Worm (Caenorhabditis elegans) whole organism, mixed stage, embryonic: ENCODE results near the gene lgc-20.

Experiments
- M03D4.4 ChIP-seq: sonication (generic microtip); optimal IDR thresholded peaks from 2 replicates; lab custom pipeline; 2017; ENCODE audit warnings: mild to moderate bottlenecking, missing genetic modification characterization, missing compliant biosample characterization
- blmp-1 ChIP-seq: fragments of 150-350 bp; optimal IDR thresholded peaks from 2 replicates; lab custom pipeline; 2014; ENCODE audit warnings: missing biosample characterization, missing genetic modification characterization
- ceh-39 ChIP-seq: fragments of 150-350 bp; optimal IDR thresholded peaks from 2 replicates; lab custom pipeline; 2014; ENCODE audit warnings: missing biosample characterization, missing genetic modification characterization
- ceh-43 ChIP-seq: fragments of 200-800 bp; sonication (Bioruptor generic); optimal IDR thresholded peaks from 2 replicates; lab custom pipeline; 2018; ENCODE audit warnings: mild to moderate bottlenecking, missing genetic modification characterization, moderate library complexity, missing compliant biosample characterization
- ceh-83 ChIP-seq: fragments of 200-800 bp; sonication (Bioruptor generic); optimal IDR thresholded peaks from 2 replicates; lab custom pipeline; 2018; ENCODE audit warnings: mild to moderate bottlenecking, missing genetic modification characterization, missing compliant biosample characterization
- ces-1 ChIP-seq: fragments of 150-350 bp; optimal IDR thresholded peaks from 2 replicates; lab custom pipeline; 2014; ENCODE audit warnings: missing biosample characterization, missing genetic modification reagents, missing genetic modification characterization
- cnd-1 ChIP-seq: fragments of 200-800 bp; sonication (Bioruptor generic); optimal IDR thresholded peaks from 2 replicates; lab custom pipeline; 2018; ENCODE audit warnings: mild to moderate bottlenecking, missing genetic modification characterization, missing compliant biosample characterization
- drap-1 ChIP-seq: fragments of 200-800 bp; sonication (Bioruptor generic); optimal IDR thresholded peaks from 3 replicates; lab custom pipeline; 2018; ENCODE audit warnings: mild to moderate bottlenecking, missing genetic modification characterization, missing compliant biosample characterization
- elt-1 ChIP-seq: sonication (generic microtip); optimal IDR thresholded peaks from 2 replicates; lab custom pipeline; 2017; ENCODE audit warnings: missing genetic modification characterization, mild to moderate bottlenecking, missing compliant biosample characterization, antibody characterized with exemption, moderate library complexity, borderline replicate concordance; ENCODE audit not compliant: insufficient read depth
- elt-3 ChIP-seq: fragments of 150-350 bp; optimal IDR thresholded peaks from 2 replicates; lab custom pipeline; 2014; ENCODE audit warnings: missing biosample characterization, missing genetic modification characterization
- ham-2 ChIP-seq: fragments of 200-800 bp; sonication (Bioruptor generic); optimal IDR thresholded peaks from 2 replicates; lab custom pipeline; 2018; ENCODE audit warnings: mild to moderate bottlenecking, missing genetic modification characterization, missing compliant biosample characterization
- hlh-1 ChIP-seq: fragments of 150-350 bp; optimal IDR thresholded peaks from 2 replicates; lab custom pipeline; 2014; ENCODE audit warnings: missing biosample characterization, missing genetic modification reagents, missing genetic modification characterization
- mab-5 ChIP-seq: fragments of 150-350 bp; optimal IDR thresholded peaks from 2 replicates; lab custom pipeline; 2014; ENCODE audit warnings: missing biosample characterization, missing genetic modification characterization
- mls-2 ChIP-seq: sonication (generic microtip); optimal IDR thresholded peaks from 2 replicates; lab custom pipeline; 2016; ENCODE audit warnings: mild to moderate bottlenecking, missing genetic modification characterization, moderate library complexity, missing compliant biosample characterization
- nhr-2 ChIP-seq: fragments of 150-350 bp; optimal IDR thresholded peaks from 2 replicates; lab custom pipeline; 2014; ENCODE audit warnings: missing biosample characterization, missing genetic modification characterization
- nhr-237 ChIP-seq: fragments of 150-350 bp; optimal IDR thresholded peaks from 2 replicates; lab custom pipeline; 2014; ENCODE audit warnings: missing biosample characterization, missing genetic modification characterization
- nhr-28 ChIP-seq: fragments of 150-350 bp; optimal IDR thresholded peaks from 2 replicates; lab custom pipeline; 2014; ENCODE audit warnings: missing biosample characterization, missing genetic modification characterization
- sem-2 ChIP-seq: fragments of 200-800 bp; sonication (Bioruptor generic); optimal IDR thresholded peaks from 2 replicates; lab custom pipeline; 2018; ENCODE audit warnings: mild to moderate bottlenecking, missing genetic modification characterization, missing compliant biosample characterization
- snpc-4 ChIP-seq: fragments of 150-350 bp; optimal IDR thresholded peaks from 2 replicates; lab custom pipeline; 2014; ENCODE audit warnings: missing biosample characterization, missing genetic modification characterization
- sptf-1 ChIP-seq: sonication (generic microtip); optimal IDR thresholded peaks from 2 replicates; lab custom pipeline; 2017; ENCODE audit warnings: mild to moderate bottlenecking, missing genetic modification characterization, moderate library complexity, missing compliant biosample characterization
- tbx-8 ChIP-seq: fragments of 200-800 bp; sonication (Bioruptor generic); optimal IDR thresholded peaks from 2 replicates; lab custom pipeline; 2018; ENCODE audit warnings: mild to moderate bottlenecking, missing genetic modification characterization, moderate library complexity, missing compliant biosample characterization
- unc-39 ChIP-seq: fragments of 150-350 bp; optimal IDR thresholded peaks from 2 replicates; lab custom pipeline; 2014; ENCODE audit warnings: missing biosample characterization, missing genetic modification characterization
- unc-62 ChIP-seq: fragments of 150-350 bp; optimal IDR thresholded peaks from 2 replicates; lab custom pipeline; 2014; ENCODE audit warnings: missing biosample characterization, missing genetic modification reagents, missing genetic modification characterization
- zip-8 ChIP-seq: fragments of 150-350 bp; optimal IDR thresholded peaks from 2 replicates; lab custom pipeline; 2014; ENCODE audit warnings: missing biosample characterization, missing genetic modification characterization
- ztf-11 ChIP-seq: fragments of 150-350 bp; optimal IDR thresholded peaks from 2 replicates; lab custom pipeline; 2014; ENCODE audit warnings: missing biosample characterization, missing genetic modification characterization

Gene lgc-20

DNA sequence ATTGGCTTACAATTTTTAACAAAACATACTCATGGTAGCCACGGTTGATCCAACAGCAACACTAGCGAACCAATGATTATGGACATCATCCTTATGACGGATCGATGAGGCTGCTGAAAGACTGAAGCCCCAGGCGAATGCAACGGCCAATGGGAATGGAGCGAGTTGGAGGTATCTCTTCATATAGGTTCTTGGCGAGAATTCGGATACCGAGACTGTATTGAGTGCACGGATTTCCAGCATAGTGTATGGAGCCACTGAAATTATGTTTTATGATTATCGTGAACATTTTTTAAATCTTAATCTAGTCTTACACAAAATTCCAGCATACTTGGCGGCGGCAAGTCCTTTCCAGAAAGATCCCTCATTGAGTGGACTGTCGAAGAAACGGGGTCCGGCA, 1.1 kb upstream of the lgc-20 start:
- TF ChIP-seq unc-39 (tag; lab: Kevin White, UChicago) (no peak), hlh-1 (tag; lab: Kevin White, UChicago) (no peak), nhr-2 (tag; lab: Kevin White, UChicago) (no peak), cnd-1 (tag; lab: Kevin White, UChicago) (no peak), ces-1 (no peak)

DNA sequence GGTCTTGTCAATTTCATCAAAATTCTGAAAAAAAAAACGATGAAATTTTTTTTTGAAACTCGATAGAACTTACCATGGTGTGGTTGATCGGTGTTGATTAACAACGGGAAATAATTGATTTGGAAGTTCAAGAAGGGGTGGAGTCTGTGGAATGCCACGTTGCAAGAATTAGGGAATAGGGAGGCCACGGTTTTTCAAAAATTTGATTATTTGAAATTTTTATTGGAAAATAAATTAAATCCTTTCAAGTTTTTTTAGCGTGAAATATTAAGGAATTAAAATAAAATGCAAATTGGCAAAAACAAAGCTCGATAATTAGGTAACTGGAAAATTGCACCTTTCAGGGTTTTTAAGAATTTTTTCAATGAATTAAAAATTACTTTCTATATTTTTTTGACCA, 3.9 kb downstream of the lgc-20 start, which contains the start of gene rmd-3:
Gene rmd-3 (minus strand): TSS at position 101 of the 400 bp plus-strand sequence.
- TF ChIP-seq mls-2 (tag; lab: Kevin White, UChicago) = no peak
- no peak for TF ChIP-seq ceh-43 (GFP tag; lab: Kevin White, UChicago)
- TF ChIP-seq tbx-8 (GFP tag; lab: Kevin White, UChicago) = no peak
- no peak for TF ChIP-seq ceh-83 (GFP tag; lab: Kevin White, UChicago)
- no peak for TF ChIP-seq blmp-1
- no peak for TF ChIP-seq ham-2 (GFP tag; lab: Kevin White, UChicago)
- TF ChIP-seq zip-8 (tag; lab: Kevin White, UChicago) = no peak

DNA sequence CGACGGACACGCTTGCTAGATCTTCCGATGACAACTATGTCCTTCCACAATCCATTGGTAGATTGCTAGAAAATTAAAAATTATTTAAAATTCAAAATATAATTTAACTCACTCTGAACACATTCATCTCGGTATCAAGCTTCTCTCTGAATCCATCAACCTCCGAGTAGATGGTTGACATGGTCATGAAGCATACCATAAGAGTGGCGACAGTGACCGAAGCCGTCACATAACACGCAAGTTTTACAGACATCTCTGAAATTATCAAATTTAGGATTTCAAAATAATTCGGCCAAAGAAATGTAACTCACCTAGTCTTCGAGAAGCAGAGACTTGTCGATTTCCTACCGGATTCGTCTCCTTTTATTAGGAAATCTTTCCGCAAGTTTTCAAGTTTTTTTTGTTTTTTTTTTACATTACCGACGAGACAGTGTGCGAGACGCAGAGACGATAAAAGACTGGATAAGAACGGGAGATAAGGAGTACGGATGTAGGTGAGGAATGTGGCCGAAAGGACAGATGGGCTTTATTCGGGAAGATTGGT, 5.8 kb downstream of the lgc-20 start, which contains the start of gene sqt-1:
Gene sqt-1 (minus strand): TSS at position 341 of the 544 bp plus-strand sequence.
- no peak for TF ChIP-seq snpc-4 (tag; lab: Kevin White, UChicago)
- TF ChIP-seq drap-1 (GFP tag; lab: Kevin White, UChicago) = no peak
- TF ChIP-seq unc-62 (GFP tag; lab: Kevin White, UChicago) = no peak
- TF ChIP-seq sem-2 (GFP tag; lab: Kevin White, UChicago) = no peak
- no peak for TF ChIP-seq tbx-8 (GFP tag; lab: Kevin White, UChicago)
- no peak for TF ChIP-seq ceh-39
- no peak for TF ChIP-seq sptf-1
- TF ChIP-seq zip-8 (tag; lab: Kevin White, UChicago) = no peak

DNA sequence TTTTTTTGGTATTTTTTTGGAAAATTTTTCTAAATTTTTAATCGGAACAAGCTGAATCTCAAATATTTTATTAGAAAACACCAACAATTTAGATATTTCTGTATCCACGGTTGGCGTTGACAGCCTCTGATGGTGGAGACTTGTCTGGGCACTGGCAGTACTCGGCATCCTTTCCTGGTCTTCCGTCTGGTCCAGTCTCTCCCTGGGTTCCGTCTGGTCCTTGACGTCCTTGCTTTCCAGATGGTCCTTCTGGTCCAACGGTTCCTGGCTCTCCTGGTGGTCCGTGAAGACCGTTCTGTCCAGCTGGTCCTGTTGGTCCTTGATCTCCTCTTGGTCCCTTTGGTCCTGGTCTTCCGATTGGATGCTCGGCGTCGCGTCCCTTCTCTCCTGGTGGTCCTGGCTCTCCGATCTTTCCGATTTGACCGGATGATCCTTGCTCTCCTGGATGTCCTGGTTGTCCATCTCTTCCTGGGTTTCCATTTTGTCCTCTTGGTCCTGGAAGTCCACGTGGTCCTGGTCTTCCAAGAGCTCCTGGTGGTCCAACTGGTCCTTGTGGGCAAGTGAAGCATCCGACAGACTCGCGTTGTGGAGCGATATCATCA, 6.7 kb downstream of the lgc-20 start:
- no peak for TF ChIP-seq unc-62 (GFP tag; lab: Kevin White, UChicago)
- TF ChIP-seq nhr-2 (tag; lab: Kevin White, UChicago) = no peak
- no peak for TF ChIP-seq cnd-1 (tag; lab: Kevin White, UChicago)
- no peak for TF ChIP-seq mab-5
- TF ChIP-seq elt-1 = no peak
- no peak for TF ChIP-seq ztf-11
- TF ChIP-seq nhr-237 = no peak
- no peak for TF ChIP-seq snpc-4 (tag; lab: Kevin White, UChicago)
- TF ChIP-seq elt-3 = no peak

DNA sequence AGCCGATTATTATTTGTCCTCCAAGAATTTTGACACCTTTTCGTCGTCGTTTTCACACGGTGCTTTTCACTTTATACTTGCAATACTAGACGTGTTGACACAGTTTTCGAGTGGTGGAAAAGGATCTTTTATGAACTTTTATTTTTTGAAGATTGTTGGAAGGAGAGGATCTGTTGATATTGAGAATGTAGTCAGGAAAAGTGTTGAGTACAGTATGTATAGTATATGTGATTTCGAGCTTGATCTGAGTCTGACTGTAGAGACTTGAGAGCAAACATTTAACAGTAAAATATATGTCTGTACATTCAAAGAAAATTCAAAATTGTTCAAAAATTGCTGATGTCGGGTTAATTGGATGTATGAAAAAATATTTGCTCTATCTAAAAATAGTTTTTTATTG, 7.2 kb downstream of the lgc-20 start:
- no peak for TF ChIP-seq sem-2 (GFP tag; lab: Kevin White, UChicago)

- TF ChIP-seq hlh-1 (tag; lab: Kevin White, UChicago) = no peak
- TF ChIP-seq ces-1 = peak; percentile 96
Measured at ce11 chrII:11335670-11336069, 7.7 kb downstream of the lgc-20 start.

- no peak for TF ChIP-seq ceh-39
- TF ChIP-seq hlh-1 (tag; lab: Kevin White, UChicago) = no peak
- no peak for TF ChIP-seq nhr-28 (tag; lab: Kevin White, UChicago)
- no peak for TF ChIP-seq ces-1
- no peak for TF ChIP-seq ztf-11
Measured at ce11 chrII:11333846-11334638, 9.4 kb downstream of the lgc-20 start.

DNA sequence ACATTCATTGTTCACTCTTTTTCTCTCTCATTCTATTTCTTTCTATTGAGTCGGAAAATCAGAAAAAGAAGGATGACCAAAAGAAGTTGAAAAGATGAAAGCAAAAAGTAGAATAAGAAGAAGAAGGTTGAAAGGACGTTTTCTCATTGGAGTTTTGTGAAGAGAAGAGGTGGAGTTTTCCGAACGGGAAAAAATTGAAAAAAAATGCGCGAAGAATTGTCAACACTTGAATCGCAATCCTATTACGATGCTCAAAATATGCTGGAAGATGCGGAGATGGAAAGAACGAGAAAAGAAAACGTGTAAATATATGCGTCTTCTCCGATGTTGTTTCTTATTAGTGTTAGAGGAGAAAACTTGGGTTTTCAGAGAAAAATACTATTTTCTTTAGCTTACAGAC, 10.0 kb downstream of the lgc-20 start:
- TF ChIP-seq ces-1 (peak; percentile 38), M03D4.4 (tag; lab: Kevin White, UChicago) (no peak)
